Worm (Caenorhabditis elegans): ENCODE measurements around the gene F17E9.5.

DNA sequence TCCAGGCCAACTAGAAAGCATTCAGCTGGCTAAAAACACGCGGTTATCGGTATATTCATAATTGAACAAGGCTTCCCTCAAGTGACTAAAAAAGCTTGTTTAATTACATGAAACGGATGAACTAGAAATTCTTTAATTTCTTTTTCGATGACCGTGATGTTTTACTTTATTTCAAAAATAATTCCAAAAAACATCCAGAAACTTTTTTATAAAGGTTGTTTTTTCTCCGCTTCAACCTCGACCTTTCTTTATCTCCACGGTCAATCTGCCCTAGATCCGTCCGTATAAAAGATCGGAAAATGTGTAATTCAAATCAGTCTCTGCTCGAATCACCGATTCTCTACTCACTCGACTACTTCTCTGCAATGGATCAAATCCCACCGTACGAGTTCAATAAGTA, at the start of gene F17E9.5:
- TF ChIP-seq unc-62 (GFP tag; optimal IDR thresholded peaks at IDR 0.05) (no peak), nhr-237 (tag; optimal IDR thresholded peaks at IDR 0.05) (no peak), nhr-12 (tag; optimal IDR thresholded peaks at IDR 0.05) (no peak)
